Worm (Caenorhabditis elegans): ENCODE measurements around the gene C28G1.2.

DNA sequence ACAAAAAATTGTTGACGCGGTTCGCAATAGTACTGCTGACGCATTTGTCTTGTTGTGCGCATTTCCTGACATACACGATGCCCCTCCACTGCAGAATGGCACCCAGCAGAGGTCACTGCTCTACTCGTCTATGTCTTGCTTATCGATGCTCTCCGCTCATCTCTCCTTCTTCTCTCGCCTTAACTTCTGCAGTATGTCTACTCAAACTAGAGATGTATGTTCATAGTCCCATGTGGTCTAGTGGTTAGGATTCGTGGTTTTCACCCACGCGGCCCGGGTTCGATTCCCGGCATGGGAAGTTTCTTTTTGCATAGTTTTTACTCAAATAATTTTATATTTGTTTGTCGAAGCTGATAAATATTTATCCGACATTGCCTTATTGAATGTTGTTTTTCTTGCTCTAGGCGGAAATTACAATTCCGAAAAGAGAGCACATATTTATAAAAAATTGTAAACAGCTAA lies at the start of gene C28G1.2:
- peak; percentile 82 for TF ChIP-seq unc-62 (GFP tag; optimal IDR thresholded peaks at IDR 0.05)
- TF ChIP-seq skn-1 (tag; optimal IDR thresholded peaks at IDR 0.05) = peak; percentile 85
- no peak for TF ChIP-seq nhr-12 (tag; optimal IDR thresholded peaks at IDR 0.05)
- TF ChIP-seq elt-2 (tag; optimal IDR thresholded peaks at IDR 0.05) = peak; percentile 40
- TF ChIP-seq ZK546.5 (tag; optimal IDR thresholded peaks at IDR 0.05) = no peak
- peak; percentile 53 for TF ChIP-seq pqm-1 (tag; optimal IDR thresholded peaks at IDR 0.05)
- TF ChIP-seq nhr-237 (tag; optimal IDR thresholded peaks at IDR 0.05) = no peak
- peak; percentile 87 for TF ChIP-seq lin-39 (tag; optimal IDR thresholded peaks at IDR 0.05)
- TF ChIP-seq ama-1 (optimal IDR thresholded peaks at IDR 0.05) = no peak
- peak in 1 of 3 experiments; percentile 69 for TF ChIP-seq elt-3 (tag; optimal IDR thresholded peaks at IDR 0.05)
- TF ChIP-seq ceh-82 (tag; optimal IDR thresholded peaks at IDR 0.05) = peak; percentile 83
- TF ChIP-seq nhr-77 (tag; optimal IDR thresholded peaks at IDR 0.05) = peak; percentile 74
- peak; percentile 68 for TF ChIP-seq snpc-4 (tag; optimal IDR thresholded peaks at IDR 0.05)
- TF ChIP-seq ceh-9 (tag; optimal IDR thresholded peaks at IDR 0.05) = no peak
